Worm (Caenorhabditis elegans) whole organism, late embryonic: ENCODE measurements around the gene R09H10.2.
A peak's percentile ranks its signal among the peaks of the same experiment; 100 is the strongest.

Experiments
- C08G9.2 ChIP-seq: sonication (generic microtip); optimal IDR thresholded peaks from 2 replicates; lab custom pipeline; 2016; ENCODE audit warnings: mild to moderate bottlenecking, missing genetic modification characterization, moderate library complexity, missing compliant biosample characterization
- F13H6.1 ChIP-seq: sonication (generic microtip); optimal IDR thresholded peaks from 2 replicates; lab custom pipeline; 2016; ENCODE audit warnings: missing genetic modification characterization, missing compliant biosample characterization
- K02D7.2 ChIP-seq: sonication (generic microtip); optimal IDR thresholded peaks from 2 replicates; lab custom pipeline; 2017; ENCODE audit warnings: mild to moderate bottlenecking, missing genetic modification characterization, missing compliant biosample characterization
- K09A11.1 ChIP-seq: sonication (generic microtip); optimal IDR thresholded peaks from 2 replicates; lab custom pipeline; 2017; ENCODE audit warnings: antibody characterized with exemption, mild to moderate bottlenecking, missing genetic modification characterization, missing compliant biosample characterization; ENCODE audit not compliant: insufficient read depth
- T23F11.4 ChIP-seq: fragments of 200-800 bp; sonication (Bioruptor generic); optimal IDR thresholded peaks from 2 replicates; lab custom pipeline; 2018; ENCODE audit warnings: mild to moderate bottlenecking, missing genetic modification characterization, missing compliant biosample characterization
- ama-1 ChIP-seq: fragments of 150-350 bp; optimal IDR thresholded peaks from 2 replicates; lab custom pipeline; 2014
- ceh-14 ChIP-seq: sonication (generic microtip); optimal IDR thresholded peaks from 2 replicates; lab custom pipeline; 2016; ENCODE audit warnings: missing genotype, missing genetic modification characterization, missing compliant biosample characterization
- ceh-2 ChIP-seq: sonication (generic microtip); optimal IDR thresholded peaks from 2 replicates; lab custom pipeline; 2016; ENCODE audit warnings: missing genotype, missing genetic modification characterization, missing compliant biosample characterization
- ceh-22 ChIP-seq: sonication (generic microtip); optimal IDR thresholded peaks from 2 replicates; lab custom pipeline; 2017; ENCODE audit warnings: missing biosample characterization, missing genetic modification characterization
- ceh-24 ChIP-seq: sonication (generic microtip); optimal IDR thresholded peaks from 2 replicates; lab custom pipeline; 2016; ENCODE audit warnings: mild to moderate bottlenecking, missing genetic modification characterization, missing compliant biosample characterization
- ceh-45 ChIP-seq: fragments of 200-800 bp; sonication (Bioruptor generic); IDR thresholded peaks from 2 replicates; pipeline ENCODE4 v1.3.6; 2022; ENCODE audit warnings: missing genetic modification reagents, missing genetic modification characterization, missing compliant biosample characterization
- ceh-48 ChIP-seq: sonication (generic microtip); optimal IDR thresholded peaks from 2 replicates; lab custom pipeline; 2016; ENCODE audit warnings: missing genetic modification characterization, inconsistent platforms, missing compliant biosample characterization
- ceh-6 ChIP-seq: fragments of 200-800 bp; sonication (Bioruptor generic); optimal IDR thresholded peaks from 2 replicates; lab custom pipeline; 2018; ENCODE audit warnings: mild to moderate bottlenecking, missing genetic modification characterization, missing compliant biosample characterization
- ceh-9 ChIP-seq: sonication (generic microtip); optimal IDR thresholded peaks from 2 replicates; lab custom pipeline; 2016; ENCODE audit warnings: mild to moderate bottlenecking, missing genetic modification characterization, inconsistent platforms, missing compliant biosample characterization
- che-1 ChIP-seq: sonication (generic microtip); optimal IDR thresholded peaks from 2 replicates; lab custom pipeline; 2016; ENCODE audit warnings: mild to moderate bottlenecking, missing genetic modification characterization, missing compliant biosample characterization
- elt-2 ChIP-seq: sonication (generic microtip); optimal IDR thresholded peaks from 2 replicates; lab custom pipeline; 2016; ENCODE audit warnings: missing genetic modification reagents, missing genetic modification characterization, missing compliant biosample characterization
- ets-4 ChIP-seq: sonication (generic microtip); optimal IDR thresholded peaks from 2 replicates; lab custom pipeline; 2016; ENCODE audit warnings: missing genetic modification characterization, missing compliant biosample characterization
- eyg-1 ChIP-seq: sonication (generic microtip); optimal IDR thresholded peaks from 2 replicates; lab custom pipeline; 2016; ENCODE audit warnings: missing genotype, missing genetic modification characterization, missing compliant biosample characterization
- fax-1 ChIP-seq: sonication (generic microtip); optimal IDR thresholded peaks from 2 replicates; lab custom pipeline; 2016; ENCODE audit warnings: missing genotype, missing genetic modification characterization, missing compliant biosample characterization
- fkh-10 ChIP-seq: fragments of 150-350 bp; optimal IDR thresholded peaks from 2 replicates; lab custom pipeline; 2014; ENCODE audit warnings: missing biosample characterization, missing genetic modification reagents, missing genetic modification characterization
- hlh-13 ChIP-seq: fragments of 200-800 bp; sonication (Bioruptor generic); optimal IDR thresholded peaks from 2 replicates; lab custom pipeline; 2018; ENCODE audit warnings: mild to moderate bottlenecking, missing genetic modification characterization, missing compliant biosample characterization
- hlh-6 ChIP-seq: sonication (generic microtip); optimal IDR thresholded peaks from 2 replicates; lab custom pipeline; 2016; ENCODE audit warnings: missing genotype, missing genetic modification characterization, missing compliant biosample characterization
- lin-11 ChIP-seq: fragments of 200-800 bp; sonication (Bioruptor generic); optimal IDR thresholded peaks from 2 replicates; lab custom pipeline; 2018; ENCODE audit warnings: mild to moderate bottlenecking, missing genetic modification characterization, missing compliant biosample characterization
- mec-3 ChIP-seq: sonication (generic microtip); optimal IDR thresholded peaks from 2 replicates; lab custom pipeline; 2016; ENCODE audit warnings: borderline replicate concordance, missing genetic modification characterization, missing compliant biosample characterization
- nhr-11 ChIP-seq: fragments of 150-350 bp; optimal IDR thresholded peaks from 2 replicates; lab custom pipeline; 2014; ENCODE audit warnings: missing biosample characterization, missing genetic modification characterization
- pag-3 ChIP-seq: sonication (generic microtip); optimal IDR thresholded peaks from 2 replicates; lab custom pipeline; 2016; ENCODE audit warnings: missing compliant biosample characterization, missing genetic modification characterization, borderline replicate concordance
- pha-2 ChIP-seq: sonication (generic microtip); optimal IDR thresholded peaks from 2 replicates; lab custom pipeline; 2017; ENCODE audit warnings: mild to moderate bottlenecking, missing genetic modification characterization, missing compliant biosample characterization
- pha-4 ChIP-seq: fragments of 150-350 bp; optimal IDR thresholded peaks from 2 replicates; lab custom pipeline; 2018; ENCODE audit warnings: missing biosample characterization, missing genetic modification reagents, missing genetic modification characterization
- sox-2 ChIP-seq: fragments of 200-800 bp; sonication (Bioruptor generic); IDR thresholded peaks from 2 replicates; pipeline ENCODE4 v1.3.6; 2022; ENCODE audit warnings: missing genetic modification reagents, missing genetic modification characterization, missing compliant biosample characterization
- sox-4 ChIP-seq: sonication (generic microtip); optimal IDR thresholded peaks from 2 replicates; lab custom pipeline; 2017; ENCODE audit warnings: mild to moderate bottlenecking, missing genetic modification characterization, inconsistent platforms, missing compliant biosample characterization
- ttx-3 ChIP-seq: sonication (generic microtip); optimal IDR thresholded peaks from 2 replicates; lab custom pipeline; 2016; ENCODE audit warnings: missing genetic modification reagents, missing genetic modification characterization, missing compliant biosample characterization
- unc-3 ChIP-seq, 2 experiments: fragments of 200-800 bp in 1 of 2; sonication (Bioruptor generic) in 1 of 2; sonication (generic microtip) in 1 of 2; conservative IDR thresholded peaks in 1 of 2; optimal IDR thresholded peaks in 1 of 2; 2 replicates each; pipeline versions ENCODE4 v1.3.6 to Lab custom; 2016 to 2022; ENCODE audit warnings: missing compliant biosample characterization in 2 of 2, missing genetic modification characterization in 2 of 2, missing genetic modification reagents in 1 of 2
- unc-42 ChIP-seq: sonication (generic microtip); optimal IDR thresholded peaks from 2 replicates; lab custom pipeline; 2016; ENCODE audit warnings: missing genotype, missing genetic modification characterization, missing compliant biosample characterization
- unc-86 ChIP-seq: sonication (generic microtip); optimal IDR thresholded peaks from 2 replicates; lab custom pipeline; 2016; ENCODE audit warnings: missing genetic modification characterization, missing compliant biosample characterization

The R09H10.2 gene

ce11 chrIV:10561605-10562004 is 41.1 kb upstream of the R09H10.2 start, which contains the start of gene him-8:
Gene him-8 (plus strand): TSS chrIV:10561905.
- no peak for TF ChIP-seq C08G9.2 (tag; lab: Kevin White, UChicago)
- TF ChIP-seq fkh-10 (GFP tag; lab: Kevin White, UChicago), result no peak
- TF ChIP-seq ceh-14 (tag; lab: Kevin White, UChicago), result no peak
- TF ChIP-seq unc-3 (GFP tag; conservative IDR thresholded peaks at IDR 0.05; lab: Robert Waterston, UW), result no peak
- TF ChIP-seq unc-3 (tag; optimal IDR thresholded peaks at IDR 0.05; lab: Kevin White, UChicago), result no peak
- no peak for TF ChIP-seq unc-86
- TF ChIP-seq hlh-13 (GFP tag; lab: Kevin White, UChicago), result no peak
- TF ChIP-seq lin-11 (tag; lab: Kevin White, UChicago), result no peak
- TF ChIP-seq sox-2 (GFP tag; lab: Robert Waterston, UW), result no peak
- no peak for TF ChIP-seq K02D7.2
- TF ChIP-seq ceh-45 (GFP tag; lab: Robert Waterston, UW), result no peak
- TF ChIP-seq ttx-3 (tag; lab: Kevin White, UChicago), result no peak
- TF ChIP-seq ets-4 (tag; lab: Kevin White, UChicago), result no peak

- no peak for TF ChIP-seq elt-2
- no peak for TF ChIP-seq sox-4
- TF ChIP-seq mec-3 (tag; lab: Kevin White, UChicago), result no peak
- TF ChIP-seq K09A11.1 (tag; lab: Kevin White, UChicago), result no peak
- no peak for TF ChIP-seq hlh-13 (GFP tag; lab: Kevin White, UChicago)
- no peak for TF ChIP-seq ceh-9 (tag; lab: Kevin White, UChicago)
- no peak for TF ChIP-seq F13H6.1
- no peak for TF ChIP-seq eyg-1 (tag; lab: Kevin White, UChicago)
- TF ChIP-seq ceh-14 (tag; lab: Kevin White, UChicago), result no peak
- no peak for TF ChIP-seq fax-1
- TF ChIP-seq hlh-6 (tag; lab: Kevin White, UChicago), result no peak
- TF ChIP-seq unc-86, result no peak
- no peak for TF ChIP-seq T23F11.4 (GFP tag; lab: Kevin White, UChicago)
- no peak for TF ChIP-seq ets-4 (tag; lab: Kevin White, UChicago)
- no peak for TF ChIP-seq unc-42 (tag; lab: Kevin White, UChicago)
- TF ChIP-seq ceh-24 (tag; lab: Kevin White, UChicago), result no peak
- no peak for TF ChIP-seq che-1 (tag; lab: Kevin White, UChicago)
- TF ChIP-seq, all 69 proteins: peak for 0
These were observed 38.1 kb upstream of the R09H10.2 start for ce11 chrIV:10564613-10565012.

- TF ChIP-seq unc-42 (tag; lab: Kevin White, UChicago) (peak; percentile 10), ceh-2 (no peak), sox-2 (GFP tag; lab: Robert Waterston, UW) (no peak), ceh-24 (tag; lab: Kevin White, UChicago) (no peak), ama-1 (lab: Kevin White, UChicago) (no peak), nhr-11 (tag; lab: Kevin White, UChicago) (no peak), pha-4 (no peak)
These were observed 37.5 kb upstream of the R09H10.2 start for ce11 chrIV:10565282-10565681.

DNA sequence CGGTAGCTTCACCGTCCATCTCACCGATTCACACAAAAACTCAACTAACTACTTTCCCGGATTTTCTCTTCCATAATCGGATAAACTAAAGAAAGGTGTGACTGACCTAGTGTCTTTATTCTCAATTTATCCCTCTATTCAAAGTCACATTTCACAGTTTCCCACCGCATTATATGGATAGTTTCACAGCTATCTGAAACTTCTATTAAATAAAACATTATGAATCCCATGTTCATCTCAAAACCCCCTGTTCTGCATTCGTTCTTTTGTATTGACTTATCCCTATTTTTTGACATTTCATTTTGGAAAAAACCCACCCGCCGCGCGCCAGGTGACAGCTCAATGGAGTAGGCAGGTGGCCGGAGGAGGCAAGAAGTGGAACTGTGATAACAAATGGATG is 34.9 kb upstream of the R09H10.2 start:
- TF ChIP-seq che-1 (tag; lab: Kevin White, UChicago), result no peak
- TF ChIP-seq unc-42 (tag; lab: Kevin White, UChicago), result no peak
- no peak for TF ChIP-seq mec-3 (tag; lab: Kevin White, UChicago)
- TF ChIP-seq pag-3, result no peak
- TF ChIP-seq elt-2, result no peak
- no peak for TF ChIP-seq pha-2 (tag; lab: Kevin White, UChicago)
- no peak for TF ChIP-seq ceh-22
- TF ChIP-seq ceh-45 (GFP tag; lab: Robert Waterston, UW), result no peak
- no peak for TF ChIP-seq ceh-48
- no peak for TF ChIP-seq ceh-6
- TF ChIP-seq ceh-14 (tag; lab: Kevin White, UChicago), result no peak
- no peak for TF ChIP-seq nhr-11 (tag; lab: Kevin White, UChicago)
- TF ChIP-seq K09A11.1 (tag; lab: Kevin White, UChicago), result no peak
- no peak for TF ChIP-seq fax-1
